Worm (Caenorhabditis elegans): ENCODE measurements around the gene srv-13.

The srv-13 gene

ce11 chrIV:6419031-6419582, 14.1 kb downstream of the srv-13 start, which contains the start of the genes Y73B6BL.23 and htp-2:
Gene Y73B6BL.23 (minus strand): TSS chrIV:6419081.
Gene htp-2 (plus strand): TSS chrIV:6419522.
- TF ChIP-seq elt-2 (tag; optimal IDR thresholded peaks at IDR 0.05) (no peak), elt-3 (tag; optimal IDR thresholded peaks at IDR 0.05) (no peak), nfya-1 (tag; optimal IDR thresholded peaks at IDR 0.05; ENCODE audit: insufficient read depth) (no peak), nhr-23 (tag; optimal IDR thresholded peaks at IDR 0.05) (no peak), nhr-43 (tag; optimal IDR thresholded peaks at IDR 0.05; ENCODE audit: poor library complexity, severe bottlenecking) (no peak), R02D3.7 (tag; optimal IDR thresholded peaks at IDR 0.05) (no peak), ceh-9 (tag; optimal IDR thresholded peaks at IDR 0.05) (no peak), lsy-12 (tag; optimal IDR thresholded peaks at IDR 0.05) (no peak), pqm-1 (tag; optimal IDR thresholded peaks at IDR 0.05) (no peak), unc-39 (tag; optimal IDR thresholded peaks at IDR 0.05) (no peak), nhr-28 (tag; optimal IDR thresholded peaks at IDR 0.05) (no peak), egl-5 (tag; optimal IDR thresholded peaks at IDR 0.05) (no peak), ZK546.5 (tag; optimal IDR thresholded peaks at IDR 0.05) (no peak), ceh-28 (tag; optimal IDR thresholded peaks at IDR 0.05) (no peak), mdl-1 (tag; optimal IDR thresholded peaks at IDR 0.05) (no peak), nhr-237 (tag; optimal IDR thresholded peaks at IDR 0.05) (no peak), unc-62 (GFP tag; optimal IDR thresholded peaks at IDR 0.05) (no peak), nhr-67 (tag; optimal IDR thresholded peaks at IDR 0.05) (no peak), ztf-4 (tag; optimal IDR thresholded peaks at IDR 0.05) (no peak)

DNA sequence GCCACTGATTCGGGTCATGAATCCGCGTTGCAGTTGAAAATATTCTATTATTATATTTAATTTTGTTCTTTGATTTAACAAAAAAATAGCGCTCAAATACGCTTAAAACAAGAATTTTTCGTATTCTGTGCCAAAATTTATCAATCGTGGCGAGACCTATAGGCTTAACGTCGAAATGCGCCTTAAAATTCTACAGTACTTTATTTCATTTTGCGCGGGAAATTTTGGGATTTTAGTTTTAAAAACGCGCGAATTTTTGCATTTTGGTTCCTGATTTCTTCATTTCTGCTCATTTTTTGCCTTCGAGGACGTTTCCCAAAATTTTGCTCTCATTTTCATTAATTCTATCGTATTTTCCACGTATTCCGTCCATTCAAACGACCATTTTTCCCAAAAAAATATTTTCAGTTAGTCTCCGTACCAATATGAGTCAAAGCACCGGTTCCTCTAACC, 16.2 kb downstream of the srv-13 start, which contains the start of gene puf-11:
puf-11 (plus strand) TSS at position 403 of the 453 bp plus-strand sequence.
- TF ChIP-seq mml-1 (tag; optimal IDR thresholded peaks at IDR 0.05) (no peak), nhr-77 (tag; optimal IDR thresholded peaks at IDR 0.05) (no peak), ama-1 (optimal IDR thresholded peaks at IDR 0.05) (no peak)

DNA sequence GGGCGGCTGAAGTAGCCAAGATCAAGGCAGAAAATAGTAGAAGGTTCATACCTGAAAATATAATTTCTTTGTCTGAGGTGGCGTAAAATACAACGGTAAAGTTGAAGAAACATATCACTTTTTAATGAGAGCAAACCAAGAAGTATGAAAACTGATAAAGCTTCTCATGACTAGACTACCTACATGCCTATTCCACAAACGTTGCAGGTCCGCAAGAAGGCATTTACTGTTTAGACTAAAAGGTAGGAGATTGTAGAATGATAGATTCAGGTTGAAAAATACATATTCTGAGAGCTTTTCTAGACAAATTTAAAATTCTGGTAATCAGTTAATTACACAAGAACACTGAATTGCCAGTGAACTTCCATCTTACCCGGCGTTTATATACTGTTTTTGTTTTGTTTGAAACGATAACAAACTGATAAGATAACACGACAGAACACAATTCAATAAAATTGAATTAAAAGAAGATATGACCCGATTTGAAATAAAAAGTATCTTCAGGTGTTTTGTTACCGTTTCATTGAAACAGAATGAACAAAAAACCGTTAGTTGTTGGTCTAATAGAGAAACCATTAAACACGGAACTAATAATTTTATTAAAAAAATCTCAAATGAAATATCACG, 21.2 kb downstream of the srv-13 start, which contains the start of gene acp-6:
acp-6 (minus strand) TSS at position 51 of the 627 bp plus-strand sequence.
- TF ChIP-seq nhr-23 (tag; optimal IDR thresholded peaks at IDR 0.05): peak; percentile 32
- TF ChIP-seq elt-3 (tag; optimal IDR thresholded peaks at IDR 0.05): peak in 1 of 3 experiments; percentile 63
- no peak for TF ChIP-seq nfya-1 (tag; optimal IDR thresholded peaks at IDR 0.05; ENCODE audit: insufficient read depth)

DNA sequence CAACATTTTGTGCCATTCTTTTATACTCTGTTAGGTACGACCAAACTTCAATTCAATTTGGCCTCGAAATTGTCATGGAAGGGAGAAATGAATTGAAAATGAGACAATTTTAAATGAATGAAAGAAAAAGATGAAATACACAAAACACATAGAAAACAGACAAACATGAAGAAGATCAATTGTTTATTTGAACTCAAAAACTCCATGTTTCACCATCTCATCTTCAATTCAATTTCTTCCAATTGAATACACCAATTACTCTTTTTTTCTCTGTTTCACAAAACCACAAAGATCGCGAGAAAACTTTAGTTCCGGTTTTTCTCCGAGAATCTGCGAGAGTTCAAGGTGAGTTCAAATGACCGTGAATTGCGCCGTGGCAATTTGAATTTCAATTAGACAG, 22.3 kb downstream of the srv-13 start:
- TF ChIP-seq unc-62 (GFP tag; optimal IDR thresholded peaks at IDR 0.05) (no peak), nhr-23 (tag; optimal IDR thresholded peaks at IDR 0.05) (no peak), aly-2 (tag; optimal IDR thresholded peaks at IDR 0.05) (no peak), ceh-9 (tag; optimal IDR thresholded peaks at IDR 0.05) (no peak), R02D3.7 (tag; optimal IDR thresholded peaks at IDR 0.05) (no peak), elt-3 (tag; optimal IDR thresholded peaks at IDR 0.05) (no peak), zag-1 (tag; optimal IDR thresholded peaks at IDR 0.05) (no peak), lin-15B (tag; optimal IDR thresholded peaks at IDR 0.05) (no peak), nhr-43 (tag; optimal IDR thresholded peaks at IDR 0.05; ENCODE audit: poor library complexity, severe bottlenecking) (no peak)

DNA sequence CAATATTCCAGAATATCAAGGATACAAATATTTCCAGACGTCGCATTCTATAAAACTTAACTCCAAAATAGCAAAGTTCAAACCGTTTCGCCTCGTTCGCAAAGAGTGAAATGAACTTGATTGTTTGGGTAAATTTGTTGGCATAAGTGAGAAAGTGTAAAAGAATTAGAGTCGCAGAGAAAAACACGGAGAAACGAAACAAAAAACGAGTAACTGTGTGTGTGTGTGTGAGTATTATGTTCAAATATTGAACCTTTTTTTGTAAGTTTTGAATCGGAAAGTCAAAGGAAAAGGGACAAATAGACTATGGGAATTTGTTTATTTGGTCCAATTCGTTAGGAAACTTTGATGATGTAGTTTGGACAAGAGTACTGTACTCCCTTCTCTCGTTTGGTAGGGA, 26.6 kb downstream of the srv-13 start, which contains the start of gene acp-7:
acp-7 (minus strand) TSS at position 101 of the 400 bp plus-strand sequence.
- TF ChIP-seq ZK546.5 (tag; optimal IDR thresholded peaks at IDR 0.05) (no peak), nhr-67 (tag; optimal IDR thresholded peaks at IDR 0.05) (no peak), nhr-23 (tag; optimal IDR thresholded peaks at IDR 0.05) (no peak), pha-4 (tag; optimal IDR thresholded peaks at IDR 0.05) (peak; percentile 73)

DNA sequence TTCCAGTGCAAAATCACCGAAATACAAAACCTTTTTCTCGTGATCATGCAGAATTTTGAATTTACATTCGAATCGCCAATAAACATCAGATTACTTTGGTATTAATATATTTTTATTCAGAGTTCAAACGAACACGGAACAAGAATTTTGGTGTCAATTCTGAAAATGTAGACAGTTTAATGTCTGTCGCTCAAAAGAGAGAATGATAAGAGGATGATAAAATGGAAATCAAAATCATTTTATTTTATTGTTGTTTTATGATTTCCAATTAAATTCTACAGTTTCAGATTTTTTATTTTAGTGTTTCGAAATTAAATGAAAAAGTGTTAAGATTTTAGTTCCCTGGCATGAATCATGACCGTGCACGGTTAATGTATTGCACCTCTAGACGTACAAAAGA, 27.4 kb downstream of the srv-13 start:
- TF ChIP-seq elt-1 (tag; optimal IDR thresholded peaks at IDR 0.05) (no peak), nhr-237 (tag; optimal IDR thresholded peaks at IDR 0.05) (no peak), tbx-2 (tag; optimal IDR thresholded peaks at IDR 0.05) (no peak), snpc-4 (tag; optimal IDR thresholded peaks at IDR 0.05) (peak; percentile 21), eor-1 (tag; optimal IDR thresholded peaks at IDR 0.05) (no peak), fkh-10 (GFP tag; optimal IDR thresholded peaks at IDR 0.05) (no peak), elt-2 (tag; optimal IDR thresholded peaks at IDR 0.05) (peak; percentile 73), pqm-1 (tag; optimal IDR thresholded peaks at IDR 0.05) (peak; percentile 61)
